Fruit fly (Drosophila melanogaster) whole organism, wandering third instar larva: ENCODE results near the gene NUCB1.

Experiments used
- Dfd ChIP-seq: fragments of >200 bp; optimal IDR thresholded peaks from 2 replicates; lab custom pipeline; 2017; ENCODE audit warnings: missing biosample characterization, missing genetic modification characterization
- Hr78 ChIP-seq: fragments of >200 bp; optimal IDR thresholded peaks from 2 replicates; lab custom pipeline; 2017; ENCODE audit warnings: missing biosample characterization, missing genetic modification characterization
- Mio ChIP-seq: sonication (Bioruptor generic); optimal IDR thresholded peaks from 2 replicates; lab custom pipeline; 2016; ENCODE audit warnings: missing biosample characterization, missing genetic modification characterization
- br ChIP-seq: fragments of 200-800 bp; sonication (Bioruptor generic); optimal IDR thresholded peaks from 2 replicates; lab custom pipeline; 2016; ENCODE audit warnings: missing biosample characterization, missing genetic modification characterization
- brk ChIP-seq: fragments of 200-800 bp; sonication (Bioruptor generic); optimal IDR thresholded peaks from 2 replicates; lab custom pipeline; 2016; ENCODE audit warnings: missing biosample characterization, mild to moderate bottlenecking, missing genetic modification characterization
- dmrt93B ChIP-seq: fragments of 200-800 bp; sonication (Bioruptor generic); optimal IDR thresholded peaks from 2 replicates; lab custom pipeline; 2018; ENCODE audit warnings: missing biosample characterization, mild to moderate bottlenecking, missing genetic modification characterization
- h ChIP-seq: fragments of 200-800 bp; sonication (Bioruptor generic); optimal IDR thresholded peaks from 3 replicates; lab custom pipeline; 2016; ENCODE audit warnings: missing biosample characterization, mild to moderate bottlenecking, missing genetic modification characterization
- jim ChIP-seq: fragments of 175-275, 200-325 bp; sonication (Bioruptor generic); optimal IDR thresholded peaks from 2 replicates; lab custom pipeline; 2016; ENCODE audit warnings: missing biosample characterization, mild to moderate bottlenecking, missing genetic modification characterization
- lola ChIP-seq: fragments of >200 bp; optimal IDR thresholded peaks from 2 replicates; lab custom pipeline; 2017; ENCODE audit warnings: missing biosample characterization, missing genetic modification characterization
- rgr ChIP-seq: fragments of 200-800 bp; sonication (Bioruptor generic); optimal IDR thresholded peaks from 3 replicates; lab custom pipeline; 2016; ENCODE audit warnings: missing biosample characterization, mild to moderate bottlenecking, missing genetic modification characterization
- usp ChIP-seq: fragments of >200 bp; optimal IDR thresholded peaks from 2 replicates; lab custom pipeline; 2017; ENCODE audit warnings: missing biosample characterization, missing genetic modification characterization

DNA sequence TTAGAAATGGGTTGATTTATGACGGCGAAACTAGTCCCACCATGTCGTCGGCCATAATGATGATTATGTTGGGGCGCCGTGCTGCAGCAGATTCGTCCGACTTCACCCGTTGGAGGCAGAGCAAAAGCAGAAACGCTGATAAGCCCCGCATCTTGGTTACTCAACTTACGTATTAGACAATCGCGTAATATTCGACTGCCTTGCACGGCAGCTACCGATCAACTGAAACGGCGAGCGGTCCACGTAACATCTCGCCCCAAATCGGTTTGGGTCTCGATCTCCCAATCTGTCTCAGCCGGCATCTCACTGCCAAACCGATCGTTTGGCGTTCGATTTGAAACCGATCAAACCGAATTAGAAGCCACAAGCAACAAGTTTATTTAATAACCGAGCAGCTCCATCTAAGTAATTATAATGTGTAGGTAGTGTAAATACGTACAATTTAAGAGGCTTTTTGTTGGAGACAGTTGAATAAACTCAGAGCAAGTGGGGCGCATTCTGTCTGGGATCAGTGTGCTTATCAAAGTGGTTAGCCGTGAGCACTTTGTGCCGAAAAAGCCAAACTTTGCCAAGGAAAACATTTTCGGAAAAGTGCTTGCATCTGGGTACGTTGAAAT lies 6.6 kb upstream of the NUCB1 start, which contains the start of gene CG32191:
- TF ChIP-seq lola (GFP tag; lab: Kevin White, UChicago) (no peak), Hr78 (GFP tag; lab: Kevin White, UChicago) (no peak), brk (GFP tag; lab: Kevin White, UChicago) (no peak), rgr (no peak), h (GFP tag; lab: Kevin White, UChicago) (no peak), usp (GFP tag; lab: Kevin White, UChicago) (no peak), br (GFP tag; lab: Kevin White, UChicago) (no peak), Mio (GFP tag; lab: Kevin White, UChicago) (no peak), dmrt93B (GFP tag; lab: Kevin White, UChicago) (no peak), jim (no peak), Dfd (GFP tag; lab: Kevin White, UChicago) (no peak)
